Fruit fly (Drosophila melanogaster): Measurements from ENCODE around the gene ppk7.

- TF ChIP-seq Sin3A (optimal IDR thresholded peaks at IDR 0.05) (no peak), psq (optimal IDR thresholded peaks at IDR 0.05) (no peak), h (optimal IDR thresholded peaks at IDR 0.05) (no peak)
These were observed at the start of gene ppk7 for dm6 chr2L:6354231-6354630.

All from Kc167 (cell line).